Fruit fly (Drosophila melanogaster) whole organism, prepupa: ENCODE data around the gene Tsp74F.

Experiments
- Blimp-1 ChIP-seq: fragments of 200-800 bp; sonication (Bioruptor generic); optimal IDR thresholded peaks from 3 replicates; lab custom pipeline; 2017; ENCODE audit warnings: missing biosample characterization, missing genetic modification characterization, mild to moderate bottlenecking, moderate library complexity, missing genetic modification reagents
- CG10631 ChIP-seq: fragments of 200-800 bp; sonication (Bioruptor generic); optimal IDR thresholded peaks from 2 replicates; lab custom pipeline; 2016; ENCODE audit warnings: missing biosample characterization, missing genetic modification characterization
- CG10669 ChIP-seq: fragments of 200-800 bp; sonication (Bioruptor generic); optimal IDR thresholded peaks from 3 replicates; lab custom pipeline; 2018; ENCODE audit warnings: missing biosample characterization, mild to moderate bottlenecking, missing genetic modification characterization, moderate library complexity
- CG11294 ChIP-seq: fragments of 200-800 bp; sonication (Bioruptor generic); IDR thresholded peaks from 2 replicates; pipeline ENCODE4 v1.3.6; 2022; ENCODE audit warnings: missing biosample characterization, missing genetic modification characterization
- CG11762 ChIP-seq: fragments of 200-800 bp; sonication (Bioruptor generic); optimal IDR thresholded peaks from 3 replicates; lab custom pipeline; 2016; ENCODE audit warnings: missing biosample characterization, missing genetic modification characterization; ENCODE audit not compliant: insufficient read depth
- CG11902 ChIP-seq: fragments of 200-800 bp; sonication (Bioruptor generic); optimal IDR thresholded peaks from 3 replicates; lab custom pipeline; 2016; ENCODE audit warnings: missing biosample characterization, missing genetic modification characterization
- CG15336 ChIP-seq: fragments of 200-800 bp; sonication (Bioruptor generic); IDR thresholded peaks from 2 replicates; pipeline ENCODE4 v1.3.6; 2022; ENCODE audit warnings: missing biosample characterization, missing genetic modification characterization
- CG1621 ChIP-seq: fragments of 200-800 bp; sonication (Bioruptor generic); optimal IDR thresholded peaks from 3 replicates; lab custom pipeline; 2018; ENCODE audit warnings: missing biosample characterization, mild to moderate bottlenecking, missing genetic modification characterization
- CG3032 ChIP-seq: fragments of 200-800 bp; optimal IDR thresholded peaks from 2 replicates; lab custom pipeline; 2019; ENCODE audit warnings: missing biosample characterization, mild to moderate bottlenecking, missing genetic modification characterization, moderate library complexity
- CG32006 ChIP-seq: fragments of 200-800 bp; sonication (Bioruptor generic); optimal IDR thresholded peaks from 3 replicates; lab custom pipeline; 2017; ENCODE audit warnings: missing biosample characterization, mild to moderate bottlenecking, missing genetic modification characterization
- CG34406 ChIP-seq: fragments of 200-800 bp; sonication (Bioruptor generic); optimal IDR thresholded peaks from 3 replicates; lab custom pipeline; 2016; ENCODE audit warnings: missing biosample characterization, missing genetic modification characterization
- CG4318 ChIP-seq: fragments of 200-800 bp; sonication (Bioruptor generic); optimal IDR thresholded peaks from 3 replicates; lab custom pipeline; 2017; ENCODE audit warnings: missing biosample characterization, mild to moderate bottlenecking, missing genetic modification characterization
- CG6163 ChIP-seq: fragments of 200-800 bp; sonication (Bioruptor generic); IDR thresholded peaks from 3 replicates; pipeline ENCODE4 v1.3.6; 2022; ENCODE audit warnings: missing biosample characterization, missing genetic modification characterization
- CG6792 ChIP-seq: fragments of 200-800 bp; sonication (Bioruptor generic); optimal IDR thresholded peaks from 3 replicates; lab custom pipeline; 2016; ENCODE audit warnings: missing biosample characterization, missing genetic modification characterization
- CG6808 ChIP-seq: fragments of 200-800 bp; sonication (Bioruptor generic); optimal IDR thresholded peaks from 3 replicates; lab custom pipeline; 2017; ENCODE audit warnings: missing biosample characterization, missing genetic modification characterization, mild to moderate bottlenecking, moderate library complexity, missing genetic modification reagents
- CG6854 ChIP-seq: fragments of 200-800 bp; sonication (Bioruptor generic); optimal IDR thresholded peaks from 2 replicates; lab custom pipeline; 2017; ENCODE audit warnings: missing biosample characterization, mild to moderate bottlenecking, missing genetic modification characterization
- CG7368 ChIP-seq: fragments of 200-800 bp; sonication (Bioruptor generic); optimal IDR thresholded peaks from 3 replicates; lab custom pipeline; 2016; ENCODE audit warnings: missing biosample characterization, missing genetic modification characterization
- CG8319 ChIP-seq: fragments of 200-800 bp; sonication (Bioruptor generic); optimal IDR thresholded peaks from 3 replicates; lab custom pipeline; 2016; ENCODE audit warnings: missing biosample characterization, missing genetic modification characterization
- CG8632 ChIP-seq: fragments of 200-800 bp; sonication (Bioruptor generic); optimal IDR thresholded peaks from 3 replicates; lab custom pipeline; 2016; ENCODE audit warnings: missing biosample characterization, missing genetic modification characterization
- Eip75B ChIP-seq: fragments of 200-800 bp; sonication (Bioruptor generic); optimal IDR thresholded peaks from 3 replicates; lab custom pipeline; 2016; ENCODE audit warnings: missing biosample characterization, missing genetic modification characterization
- Ets21C ChIP-seq: fragments of 200-800 bp; sonication (Bioruptor generic); optimal IDR thresholded peaks from 3 replicates; lab custom pipeline; 2016; ENCODE audit warnings: missing biosample characterization, missing genetic modification characterization
- Ets96B ChIP-seq: fragments of 200-800 bp; optimal IDR thresholded peaks from 2 replicates; lab custom pipeline; 2019; ENCODE audit warnings: missing biosample characterization, mild to moderate bottlenecking, missing genetic modification characterization, moderate library complexity
- Hr39 ChIP-seq: fragments of 200-800 bp; sonication (Bioruptor generic); optimal IDR thresholded peaks from 2 replicates; lab custom pipeline; 2016; ENCODE audit warnings: missing biosample characterization, missing genetic modification characterization
- Hr4 ChIP-seq: fragments of 200-800 bp; sonication (Bioruptor generic); optimal IDR thresholded peaks from 3 replicates; lab custom pipeline; 2016; ENCODE audit warnings: missing biosample characterization, missing genetic modification characterization
- Lpt ChIP-seq: fragments of 200-800 bp; sonication (Bioruptor generic); optimal IDR thresholded peaks from 3 replicates; lab custom pipeline; 2016; ENCODE audit warnings: missing biosample characterization, missing genetic modification characterization
- Met ChIP-seq: fragments of 200-800 bp; sonication (Bioruptor generic); optimal IDR thresholded peaks from 3 replicates; lab custom pipeline; 2016; ENCODE audit warnings: missing biosample characterization, missing genetic modification characterization
- OdsH ChIP-seq: fragments of 200-800 bp; sonication (Bioruptor generic); optimal IDR thresholded peaks from 3 replicates; lab custom pipeline; 2016; ENCODE audit warnings: missing biosample characterization, missing genetic modification characterization
- Sox102F ChIP-seq: fragments of 200-800 bp; sonication (Bioruptor generic); optimal IDR thresholded peaks from 2 replicates; lab custom pipeline; 2016; ENCODE audit warnings: missing biosample characterization, mild to moderate bottlenecking, missing genetic modification characterization
- Sox14 ChIP-seq: fragments of 200-800 bp; sonication (Bioruptor generic); optimal IDR thresholded peaks from 3 replicates; lab custom pipeline; 2016; ENCODE audit warnings: missing biosample characterization, missing genetic modification characterization
- Sox15 ChIP-seq: fragments of 200-800 bp; sonication (Bioruptor generic); optimal IDR thresholded peaks from 3 replicates; lab custom pipeline; 2016; ENCODE audit warnings: missing biosample characterization, missing genetic modification characterization
- achi ChIP-seq: fragments of 200-800 bp; sonication (Bioruptor generic); optimal IDR thresholded peaks from 3 replicates; lab custom pipeline; 2016; ENCODE audit warnings: missing biosample characterization, missing genetic modification characterization
- acj6 ChIP-seq: fragments of 200-800 bp; sonication (Bioruptor generic); optimal IDR thresholded peaks from 3 replicates; lab custom pipeline; 2016; ENCODE audit warnings: missing biosample characterization, missing genetic modification characterization
- cyc ChIP-seq: fragments of 200-800 bp; sonication (Bioruptor generic); optimal IDR thresholded peaks from 3 replicates; lab custom pipeline; 2016; ENCODE audit warnings: missing biosample characterization, missing genetic modification characterization
- dac ChIP-seq: fragments of 200-800 bp; sonication (Bioruptor generic); optimal IDR thresholded peaks from 2 replicates; lab custom pipeline; 2017; ENCODE audit warnings: missing biosample characterization, mild to moderate bottlenecking, missing genetic modification characterization
- dsx ChIP-seq: fragments of 200-800 bp; optimal IDR thresholded peaks from 3 replicates; lab custom pipeline; 2019; ENCODE audit warnings: missing biosample characterization, mild to moderate bottlenecking, missing genetic modification characterization, moderate library complexity; ENCODE audit not compliant: poor library complexity, severe bottlenecking
- eg ChIP-seq: fragments of 200-800 bp; sonication (Bioruptor generic); IDR thresholded peaks from 3 replicates; pipeline ENCODE4 v1.3.6; 2022; ENCODE audit warnings: missing biosample characterization, missing genetic modification characterization
- esn ChIP-seq: fragments of 200-800 bp; sonication (Bioruptor generic); optimal IDR thresholded peaks from 2 replicates; lab custom pipeline; 2016; ENCODE audit warnings: missing biosample characterization, mild to moderate bottlenecking, missing genetic modification characterization, moderate library complexity
- fd59A ChIP-seq: fragments of 200-800 bp; sonication (Bioruptor generic); optimal IDR thresholded peaks from 2 replicates; lab custom pipeline; 2017; ENCODE audit warnings: missing biosample characterization, mild to moderate bottlenecking, missing genetic modification characterization, missing genetic modification reagents
- fkh ChIP-seq: fragments of 200-800 bp; sonication (Bioruptor generic); optimal IDR thresholded peaks from 3 replicates; lab custom pipeline; 2017; ENCODE audit warnings: missing biosample characterization, mild to moderate bottlenecking, missing genetic modification characterization, moderate library complexity
- net ChIP-seq: fragments of 200-800 bp; sonication (Bioruptor generic); optimal IDR thresholded peaks from 3 replicates; lab custom pipeline; 2016; ENCODE audit warnings: missing biosample characterization, missing genetic modification characterization
- pdm3 ChIP-seq: fragments of 200-800 bp; sonication (Bioruptor generic); optimal IDR thresholded peaks from 3 replicates; lab custom pipeline; 2016; ENCODE audit warnings: missing biosample characterization, missing genetic modification characterization
- salr ChIP-seq, 2 experiments: fragments of 200-800 bp; sonication (Bioruptor generic); optimal IDR thresholded peaks; 3 replicates each; lab custom pipeline; 2016 to 2018; ENCODE audit warnings: missing biosample characterization in 2 of 2, missing genetic modification characterization in 2 of 2, mild to moderate bottlenecking in 1 of 2
- ss ChIP-seq, 2 experiments: fragments of 200-800 bp; sonication (Bioruptor generic); optimal IDR thresholded peaks; 2 replicates in 1 of 2; 3 replicates in 1 of 2; lab custom pipeline; 2017 to 2018; ENCODE audit warnings: mild to moderate bottlenecking in 2 of 2, missing biosample characterization in 2 of 2, missing genetic modification characterization in 2 of 2, moderate library complexity in 1 of 2
- svp ChIP-seq: fragments of 200-800 bp; sonication (Bioruptor generic); peaks from one replicate; lab custom pipeline; 2016; ENCODE audit warnings: missing biosample characterization, missing genetic modification characterization
- topi ChIP-seq: fragments of 200-800 bp; sonication (Bioruptor generic); optimal IDR thresholded peaks from 3 replicates; lab custom pipeline; 2016; ENCODE audit warnings: missing biosample characterization, missing genetic modification characterization
- vri ChIP-seq: fragments of 200-800 bp; sonication (Bioruptor generic); optimal IDR thresholded peaks from 3 replicates; lab custom pipeline; 2016; ENCODE audit warnings: missing biosample characterization, mild to moderate bottlenecking, missing genetic modification characterization

The Tsp74F gene

DNA sequence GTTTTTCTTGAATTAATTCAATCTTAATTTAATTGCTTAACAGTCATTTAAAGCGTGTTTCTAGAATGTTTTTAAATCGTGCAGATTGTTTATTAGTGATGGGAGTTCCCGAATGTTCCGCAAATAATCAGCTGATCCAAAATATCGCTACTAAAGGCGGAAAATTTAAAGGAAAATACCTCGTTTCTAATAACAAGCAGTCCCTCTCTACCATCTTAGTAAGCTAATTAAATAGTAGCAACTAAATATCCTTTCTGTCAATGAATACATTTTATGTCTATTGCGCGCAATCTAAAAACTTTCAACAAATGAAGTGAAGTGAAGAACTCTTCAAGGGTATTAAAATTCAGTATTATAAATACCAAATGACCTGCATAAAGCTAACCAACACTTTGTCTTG, 16.8 kb upstream of the Tsp74F start, which contains the start of gene CG5290 (continued):
- TF ChIP-seq eg (GFP tag; lab: Robert Waterston, UW) (no peak), CG11902 (no peak), CG1621 (tag; lab: Kevin White, UChicago) (no peak), OdsH (GFP tag; lab: Kevin White, UChicago) (peak; percentile 44), CG3032 (tag; lab: Kevin White, UChicago) (no peak), Sox102F (GFP tag; lab: Kevin White, UChicago) (no peak), Ets96B (tag; lab: Kevin White, UChicago) (peak; percentile 7), CG6808 (no peak), CG7368 (peak; percentile 4), Blimp-1 (GFP tag; lab: Kevin White, UChicago) (no peak), Ets21C (GFP tag; lab: Kevin White, UChicago) (no peak), CG32006 (GFP tag; lab: Kevin White, UChicago) (no peak), fkh (peak; percentile 32), Sox14 (GFP tag; lab: Kevin White, UChicago) (peak; percentile 29), CG10669 (GFP tag; lab: Kevin White, UChicago) (no peak), dsx (GFP tag; lab: Kevin White, UChicago) (no peak), Eip75B (GFP tag; lab: Kevin White, UChicago) (no peak), CG4318 (GFP tag; lab: Kevin White, UChicago) (no peak), cyc (GFP tag; lab: Kevin White, UChicago) (peak; percentile 43), Hr4 (GFP tag; lab: Kevin White, UChicago) (peak; percentile 43), fd59A (GFP tag; lab: Kevin White, UChicago) (no peak), net (no peak), CG6854 (no peak), svp (GFP tag; lab: Kevin White, UChicago) (peak; percentile 59), Lpt (GFP tag; lab: Kevin White, UChicago) (no peak), dac (GFP tag; lab: Kevin White, UChicago) (no peak), CG11294 (GFP tag; lab: Robert Waterston, UW) (no peak)

DNA sequence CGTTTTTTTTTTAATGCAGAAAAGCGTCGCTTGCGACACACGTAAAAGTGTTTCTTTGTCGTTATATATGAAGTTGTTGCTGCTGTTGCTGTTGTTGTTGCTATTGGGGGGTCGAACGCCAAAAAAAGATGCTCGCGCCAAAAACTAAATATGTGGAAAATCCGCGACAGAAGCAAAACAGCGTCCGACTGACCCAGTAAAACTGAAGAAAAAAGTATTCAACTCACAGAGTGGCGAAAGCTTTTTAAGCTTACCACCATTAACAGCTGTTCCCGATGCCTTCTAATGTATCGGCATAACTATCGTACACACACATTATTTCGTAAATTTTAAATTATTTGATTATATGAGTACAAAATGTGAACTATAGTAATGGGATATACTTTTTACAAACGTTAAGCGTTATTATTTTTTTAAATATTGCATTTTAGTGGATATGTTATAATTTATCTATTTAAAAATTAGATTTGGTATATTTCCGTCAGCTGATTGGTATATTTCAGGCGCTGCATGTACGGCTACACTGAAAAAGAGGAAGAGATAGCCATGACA, 12.0 kb upstream of the Tsp74F start, which contains the start of the genes Prestin and Wdr92:
Gene Prestin (minus strand): TSS at position 204 of the 552 bp plus-strand sequence.
Gene Wdr92 (plus strand): TSS at position 535 of the 552 bp plus-strand sequence.
- peak; percentile 24 for TF ChIP-seq topi
- no peak for TF ChIP-seq CG8319 (GFP tag; lab: Kevin White, UChicago)
- TF ChIP-seq pdm3, result no peak
- no peak for TF ChIP-seq Blimp-1 (GFP tag; lab: Kevin White, UChicago)
- TF ChIP-seq CG10631 (GFP tag; lab: Kevin White, UChicago), result no peak
- no peak for TF ChIP-seq Ets21C (GFP tag; lab: Kevin White, UChicago)
- TF ChIP-seq CG11762 (GFP tag; lab: Kevin White, UChicago), result no peak
- no peak for TF ChIP-seq CG32006 (GFP tag; lab: Kevin White, UChicago)
- peak; percentile 46 to 61 for TF ChIP-seq ss (GFP tag; optimal IDR thresholded peaks at IDR 0.05; lab: Kevin White, UChicago)
- TF ChIP-seq Ets96B (tag; lab: Kevin White, UChicago), result no peak
- peak; percentile 52 for TF ChIP-seq Sox14 (GFP tag; lab: Kevin White, UChicago)
- peak; percentile 57; the same call in 1 of the 2 replicates for TF ChIP-seq CG15336 (GFP tag; lab: Robert Waterston, UW)
- TF ChIP-seq CG6163 (GFP tag; lab: Robert Waterston, UW), result no peak
- TF ChIP-seq svp (GFP tag; lab: Kevin White, UChicago), result peak; percentile 92
- peak; percentile 24 for TF ChIP-seq CG3032 (tag; lab: Kevin White, UChicago)
- no peak for TF ChIP-seq Sox15
- peak; percentile 36 for TF ChIP-seq CG6808
- TF ChIP-seq fd59A (GFP tag; lab: Kevin White, UChicago), result no peak
- no peak for TF ChIP-seq CG34406 (GFP tag; lab: Kevin White, UChicago)
- peak; percentile 21 for TF ChIP-seq esn (GFP tag; lab: Kevin White, UChicago)
- TF ChIP-seq dac (GFP tag; lab: Kevin White, UChicago), result no peak
- peak; percentile 60 for TF ChIP-seq dsx (GFP tag; lab: Kevin White, UChicago)
- TF ChIP-seq Met, result no peak
- TF ChIP-seq acj6 (GFP tag; lab: Kevin White, UChicago), result no peak
- TF ChIP-seq vri (GFP tag; lab: Kevin White, UChicago), result peak; percentile 76
- TF ChIP-seq CG6792, result no peak
- no peak for TF ChIP-seq CG4318 (GFP tag; lab: Kevin White, UChicago)
- TF ChIP-seq CG11902, result no peak
- no peak for TF ChIP-seq achi (GFP tag; lab: Kevin White, UChicago)
- no peak for TF ChIP-seq net
- no peak for TF ChIP-seq CG8632 (GFP tag; lab: Kevin White, UChicago)
- peak; percentile 50 for TF ChIP-seq Eip75B (GFP tag; lab: Kevin White, UChicago)
- no peak for TF ChIP-seq Hr39 (GFP tag; lab: Kevin White, UChicago)
- no peak for TF ChIP-seq CG11294 (GFP tag; lab: Robert Waterston, UW)
- peak; percentile 8 for TF ChIP-seq OdsH (GFP tag; lab: Kevin White, UChicago)
- peak; percentile 35 for TF ChIP-seq Sox102F (GFP tag; lab: Kevin White, UChicago)
- TF ChIP-seq CG1621 (tag; lab: Kevin White, UChicago), result no peak
- no peak for TF ChIP-seq salr (GFP tag; optimal IDR thresholded peaks at IDR 0.05; lab: Kevin White, UChicago)
